Worm (Caenorhabditis elegans): Measurements from ENCODE around the gene T02C5.1.
A peak's percentile ranks its signal among the peaks of the same experiment; 100 is the strongest.

Gene T02C5.1

DNA sequence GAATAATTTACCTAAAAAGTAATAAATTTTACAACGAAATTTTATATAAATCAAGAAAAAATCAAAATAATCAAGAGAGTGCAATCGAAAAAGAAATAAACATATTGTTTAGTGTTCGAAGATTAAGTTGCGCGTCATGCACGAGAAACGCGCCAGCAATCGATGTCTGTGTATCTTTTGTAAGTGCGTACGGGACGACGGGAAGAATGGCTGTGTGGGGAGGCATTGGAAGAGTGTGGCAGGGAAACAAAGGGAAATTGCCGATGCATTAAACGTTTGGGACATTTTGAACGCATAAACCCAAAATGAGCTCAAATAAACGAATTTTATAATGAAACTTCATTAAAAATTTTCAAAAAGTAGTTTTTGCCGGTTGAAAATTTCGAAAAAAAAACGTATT is 7.5 kb upstream of the T02C5.1 start, which contains the start of gene immt-1:
Gene immt-1, minus strand, starts transcription at position 11 of the 400 bp plus-strand sequence.
- TF ChIP-seq hif-1 (tag; optimal IDR thresholded peaks at IDR 0.05) (peak in 1 of 2 experiments; percentile 67), zip-11 (GFP tag; IDR thresholded peaks at IDR 0.05) (no peak), lin-13 (GFP tag; optimal IDR thresholded peaks at IDR 0.05) (peak; percentile 82), lir-3 (tag; optimal IDR thresholded peaks at IDR 0.05) (no peak), nhr-28 (tag; optimal IDR thresholded peaks at IDR 0.05) (peak; percentile 82), php-3 (GFP tag; IDR thresholded peaks at IDR 0.05) (no peak), unc-130 (GFP tag; optimal IDR thresholded peaks at IDR 0.05) (no peak), F49E8.2 (tag; optimal IDR thresholded peaks at IDR 0.05; ENCODE audit: borderline replicate concordance) (no peak), dpl-1 (GFP tag; optimal IDR thresholded peaks at IDR 0.05) (peak; percentile 68), gei-8 (GFP tag; optimal IDR thresholded peaks at IDR 0.05) (no peak), lin-39 (tag; optimal IDR thresholded peaks at IDR 0.05) (no peak), Y5F2A.4 (GFP tag; optimal IDR thresholded peaks at IDR 0.05) (no peak), D1046.2 (GFP tag; IDR thresholded peaks at IDR 0.05) (no peak), F37D6.2 (tag; optimal IDR thresholded peaks at IDR 0.05) (peak; percentile 31), mdl-1 (tag; optimal IDR thresholded peaks at IDR 0.05) (peak in 1 of 2 experiments; percentile 44), ceh-82 (tag; optimal IDR thresholded peaks at IDR 0.05) (no peak), T20F7.1 (GFP tag; optimal IDR thresholded peaks at IDR 0.05) (peak; percentile 64), hmg-1.1 (GFP tag; IDR thresholded peaks at IDR 0.05) (peak; percentile 85), zfp-2 (tag; optimal IDR thresholded peaks at IDR 0.05) (no peak), dmd-9 (GFP tag; IDR thresholded peaks at IDR 0.05) (no peak), mdt-29 (GFP tag; IDR thresholded peaks at IDR 0.05) (no peak), nhr-111 (GFP tag; optimal IDR thresholded peaks at IDR 0.05) (no peak), lin-29 (GFP tag; IDR thresholded peaks at IDR 0.05) (no peak), madf-5 (GFP tag; IDR thresholded peaks at IDR 0.05) (0 out of 4 replicates have a peak, but pooled peaks of 1 of the 2 experiments have one; percentile 24), nhr-48 (tag; optimal IDR thresholded peaks at IDR 0.05) (peak; percentile 16), R02D3.7 (tag; optimal IDR thresholded peaks at IDR 0.05) (no peak), ctbp-1 (GFP tag; IDR thresholded peaks at IDR 0.05) (peak; percentile 53; the same call in 1 of the 2 replicates), T26A8.4 (GFP tag; IDR thresholded peaks at IDR 0.05) (peak; percentile 51), attf-4 (tag; optimal IDR thresholded peaks at IDR 0.05) (no peak), ces-1 (GFP tag; optimal IDR thresholded peaks at IDR 0.05) (no peak), ceh-62 (tag; optimal IDR thresholded peaks at IDR 0.05) (no peak), fos-1 (tag; optimal IDR thresholded peaks at IDR 0.05) (no peak), nhr-102 (tag; optimal IDR thresholded peaks at IDR 0.05) (peak; percentile 18), dmd-8 (GFP tag; IDR thresholded peaks at IDR 0.05) (no peak), nhr-42 (GFP tag; IDR thresholded peaks at IDR 0.05) (no peak), hlh-11 (tag; optimal IDR thresholded peaks at IDR 0.05) (peak; percentile 86), cey-2 (tag; optimal IDR thresholded peaks at IDR 0.05; ENCODE audit: borderline replicate concordance, insufficient read depth) (no peak), hlh-30 (tag; optimal IDR thresholded peaks at IDR 0.05; ENCODE audit: insufficient read depth) (peak; percentile 65), Y48G9A.11 (GFP tag; IDR thresholded peaks at IDR 0.05) (no peak), egl-43 (GFP tag; IDR thresholded peaks at IDR 0.05) (no peak), saeg-2 (GFP tag; IDR thresholded peaks at IDR 0.05) (no peak), arid-1 (GFP tag; conservative IDR thresholded peaks at IDR 0.05) (no peak), nhr-11 (tag; optimal IDR thresholded peaks at IDR 0.05) (peak; percentile 68), ceh-28 (tag; optimal IDR thresholded peaks at IDR 0.05) (no peak), ztf-11 (tag; optimal IDR thresholded peaks at IDR 0.05) (no peak), Y105C5A.15 (GFP tag; IDR thresholded peaks at IDR 0.05) (no peak), lin-15B (tag; optimal IDR thresholded peaks at IDR 0.05) (no peak), ZK546.5 (tag; optimal IDR thresholded peaks at IDR 0.05) (no peak), set-16 (GFP tag; IDR thresholded peaks at IDR 0.05) (no peak), jun-1 (tag; optimal IDR thresholded peaks at IDR 0.05) (no peak), lim-7 (GFP tag; IDR thresholded peaks at IDR 0.05) (no peak), ceh-44 (GFP tag; IDR thresholded peaks at IDR 0.05) (no peak)

Measured in whole organism, L4 larva.